Fruit fly (Drosophila melanogaster) whole organism, pupa: ENCODE results near the gene CG6707.
A peak's percentile ranks its signal among the peaks of the same experiment; 100 is the strongest.

ENCODE experiments used
- CG10348 ChIP-seq: fragments of 200-800 bp; sonication (Bioruptor generic); IDR thresholded peaks from 2 replicates; pipeline ENCODE4 v1.3.6; 2022; ENCODE audit warnings: missing biosample characterization, missing genetic modification characterization
- CG12605 ChIP-seq: fragments of 200-800 bp; sonication (Bioruptor generic); IDR thresholded peaks from 2 replicates; pipeline ENCODE4 v1.3.6; 2022; ENCODE audit warnings: missing biosample characterization, missing genetic modification characterization
- CG13204 ChIP-seq: fragments of 200-800 bp; sonication (Bioruptor generic); optimal IDR thresholded peaks from 2 replicates; lab custom pipeline; 2018; ENCODE audit warnings: missing biosample characterization, mild to moderate bottlenecking, missing genetic modification characterization, moderate library complexity
- CG14655 ChIP-seq: fragments of 200-800 bp; sonication (Bioruptor generic); optimal IDR thresholded peaks from 3 replicates; lab custom pipeline; 2017; ENCODE audit warnings: mild to moderate bottlenecking, missing biosample characterization, missing genetic modification reagents, missing genetic modification characterization
- CG15710 ChIP-seq: fragments of 200-800 bp; sonication (Bioruptor generic); optimal IDR thresholded peaks from 2 replicates; lab custom pipeline; 2018; ENCODE audit warnings: missing biosample characterization, mild to moderate bottlenecking, missing genetic modification characterization, moderate library complexity
- CG17806 ChIP-seq: fragments of 200-800 bp; sonication (Bioruptor generic); optimal IDR thresholded peaks from 2 replicates; lab custom pipeline; 2018; ENCODE audit warnings: missing biosample characterization, mild to moderate bottlenecking, missing genetic modification characterization, moderate library complexity
- CG32121 ChIP-seq: fragments of 200-800 bp; sonication (Bioruptor generic); IDR thresholded peaks from 2 replicates; pipeline ENCODE4 v1.3.6; 2022; ENCODE audit warnings: missing biosample characterization, missing genetic modification characterization
- CG34367 ChIP-seq: fragments of 200-800 bp; sonication (Bioruptor generic); optimal IDR thresholded peaks from 2 replicates; lab custom pipeline; 2018; ENCODE audit warnings: missing biosample characterization, mild to moderate bottlenecking, missing genetic modification characterization
- CG4496 ChIP-seq: fragments of 200-800 bp; sonication (Bioruptor generic); IDR thresholded peaks from 3 replicates; pipeline ENCODE4 v1.3.6; 2022; ENCODE audit warnings: missing biosample characterization, missing genetic modification characterization
- CG8159 ChIP-seq: fragments of 200-800 bp; sonication (Bioruptor generic); optimal IDR thresholded peaks from 3 replicates; lab custom pipeline; 2018; ENCODE audit warnings: missing biosample characterization, mild to moderate bottlenecking, missing genetic modification characterization, moderate library complexity
- CG8301 ChIP-seq: fragments of 200-800 bp; sonication (Bioruptor generic); optimal IDR thresholded peaks from 2 replicates; lab custom pipeline; 2018; ENCODE audit warnings: missing biosample characterization, mild to moderate bottlenecking, missing genetic modification characterization
- CG9948 ChIP-seq: fragments of 200-800 bp; sonication (Bioruptor generic); optimal IDR thresholded peaks from 2 replicates; lab custom pipeline; 2018; ENCODE audit warnings: missing biosample characterization, mild to moderate bottlenecking, missing genetic modification characterization, moderate library complexity
- D1 ChIP-seq: fragments of 200-800 bp; sonication (Bioruptor generic); optimal IDR thresholded peaks from 2 replicates; lab custom pipeline; 2018; ENCODE audit warnings: missing biosample characterization, mild to moderate bottlenecking, missing genetic modification characterization, moderate library complexity
- EcR ChIP-seq: fragments of 200-800 bp; sonication (Bioruptor generic); optimal IDR thresholded peaks from 3 replicates; lab custom pipeline; 2019; ENCODE audit warnings: missing biosample characterization, missing genetic modification characterization, mild to moderate bottlenecking, moderate library complexity, missing genetic modification reagents
- Ets98B ChIP-seq: fragments of 200-800 bp; sonication (Bioruptor generic); IDR thresholded peaks from 2 replicates; pipeline ENCODE4 v1.3.6; 2022; ENCODE audit warnings: missing biosample characterization, missing genetic modification characterization
- Pif1A ChIP-seq: fragments of 200-800 bp; sonication (Bioruptor generic); optimal IDR thresholded peaks from 3 replicates; lab custom pipeline; 2016; ENCODE audit warnings: missing biosample characterization, missing genetic modification characterization
- Pif1B ChIP-seq: fragments of 200-800 bp; sonication (Bioruptor generic); optimal IDR thresholded peaks from 3 replicates; lab custom pipeline; 2016; ENCODE audit warnings: missing biosample characterization, missing genetic modification characterization
- Snoo ChIP-seq: fragments of 200-800 bp; sonication (Bioruptor generic); optimal IDR thresholded peaks from 3 replicates; lab custom pipeline; 2017; ENCODE audit warnings: missing biosample characterization, mild to moderate bottlenecking, missing genetic modification characterization, inconsistent platforms
- fd96Ca ChIP-seq: fragments of 200-800 bp; sonication (Bioruptor generic); IDR thresholded peaks from 3 replicates; pipeline ENCODE4 v1.3.6; 2022; ENCODE audit warnings: missing biosample characterization, missing genetic modification characterization
- gl ChIP-seq: fragments of 200-800 bp; sonication (Bioruptor generic); optimal IDR thresholded peaks from 2 replicates; lab custom pipeline; 2018; ENCODE audit warnings: missing biosample characterization, mild to moderate bottlenecking, missing genetic modification characterization
- rn ChIP-seq: fragments of 200-800 bp; sonication (Bioruptor generic); IDR thresholded peaks from 2 replicates; pipeline ENCODE4 v1.3.6; 2022; ENCODE audit warnings: missing biosample characterization, missing genetic modification characterization

Gene CG6707

dm6 chr3L:9855784-9856426 lies 42.5 kb downstream of the CG6707 start:
- peak; percentile 85 for TF ChIP-seq CG34367 (tag; lab: Kevin White, UChicago)
- TF ChIP-seq fd96Ca (GFP tag; lab: Robert Waterston, UW), result peak; percentile 97
- TF ChIP-seq CG17806 (tag; lab: Kevin White, UChicago), result peak; percentile 95
- TF ChIP-seq CG8301 (tag; lab: Kevin White, UChicago), result peak; percentile 97
- TF ChIP-seq Pif1B (GFP tag; lab: Kevin White, UChicago), result peak; percentile 95
- TF ChIP-seq rn (GFP tag; lab: Robert Waterston, UW), result peak; percentile 92
- peak; percentile 91 for TF ChIP-seq gl (tag; lab: Kevin White, UChicago)
- peak; percentile 65 for TF ChIP-seq CG10348 (GFP tag; lab: Robert Waterston, UW)
- peak; percentile 90 for TF ChIP-seq Snoo (tag; lab: Kevin White, UChicago)
- peak; percentile 82 for TF ChIP-seq D1 (tag; lab: Kevin White, UChicago)
- TF ChIP-seq Ets98B (GFP tag; lab: Robert Waterston, UW), result peak; percentile 96
- peak; percentile 96 for TF ChIP-seq Pif1A (GFP tag; lab: Kevin White, UChicago)
- TF ChIP-seq CG14655 (GFP tag; lab: Kevin White, UChicago), result peak; percentile 96
- TF ChIP-seq CG4496, result peak; percentile 98
- TF ChIP-seq CG12605 (GFP tag; lab: Robert Waterston, UW), result peak; percentile 91
- TF ChIP-seq CG15710 (tag; lab: Kevin White, UChicago), result peak; percentile 89
- TF ChIP-seq CG32121, result peak; percentile 94
- TF ChIP-seq CG9948 (tag; lab: Kevin White, UChicago), result peak; percentile 92
- TF ChIP-seq CG13204, result peak; percentile 72
- TF ChIP-seq CG8159, result peak; percentile 96
- TF ChIP-seq EcR (GFP tag; lab: Kevin White, UChicago), result peak; percentile 19
- TF ChIP-seq, all 21 proteins: peak for 21

dm6 chr3L:9854583-9855519 lies 43.5 kb downstream of the CG6707 start, which contains the start of gene RasGAP1:
Gene RasGAP1 (minus strand): TSS chr3L:9855285.
- TF ChIP-seq CG9948 (tag; lab: Kevin White, UChicago), result no peak
- 0 out of 3 replicates have a peak, but pooled peaks have one; percentile 5 for TF ChIP-seq CG4496

dm6 chr3L:9853895-9854470 lies 44.4 kb downstream of the CG6707 start:
- TF ChIP-seq Ets98B (GFP tag; lab: Robert Waterston, UW) (peak; percentile 48), fd96Ca (GFP tag; lab: Robert Waterston, UW) (peak; percentile 69), CG34367 (tag; lab: Kevin White, UChicago) (no peak), CG17806 (tag; lab: Kevin White, UChicago) (no peak), CG9948 (tag; lab: Kevin White, UChicago) (no peak), CG8301 (tag; lab: Kevin White, UChicago) (no peak), CG14655 (GFP tag; lab: Kevin White, UChicago) (peak; percentile 8), EcR (GFP tag; lab: Kevin White, UChicago) (peak; percentile 56), Pif1B (GFP tag; lab: Kevin White, UChicago) (peak; percentile 34), CG10348 (GFP tag; lab: Robert Waterston, UW) (no peak), Snoo (tag; lab: Kevin White, UChicago) (no peak), Pif1A (GFP tag; lab: Kevin White, UChicago) (no peak), CG15710 (tag; lab: Kevin White, UChicago) (no peak), CG12605 (GFP tag; lab: Robert Waterston, UW) (peak; percentile 57; the same call in 1 of the 2 replicates), CG4496 (0 out of 3 replicates have a peak, but pooled peaks have one; percentile 25), CG32121 (peak; percentile 53), D1 (tag; lab: Kevin White, UChicago) (no peak), rn (GFP tag; lab: Robert Waterston, UW) (0 out of 2 replicates have a peak, but pooled peaks have one; percentile 4), CG13204 (no peak), CG8159 (no peak), gl (tag; lab: Kevin White, UChicago) (peak; percentile 10)

dm6 chr3L:9853140-9853746 lies 45.1 kb downstream of the CG6707 start:
- TF ChIP-seq Ets98B (GFP tag; lab: Robert Waterston, UW), result no peak
- TF ChIP-seq CG12605 (GFP tag; lab: Robert Waterston, UW), result 0 out of 2 replicates have a peak, but pooled peaks have one; percentile 14
- TF ChIP-seq Pif1A (GFP tag; lab: Kevin White, UChicago), result peak; percentile 5
- no peak for TF ChIP-seq D1 (tag; lab: Kevin White, UChicago)
- 0 out of 3 replicates have a peak, but pooled peaks have one; percentile 31 for TF ChIP-seq CG4496
- no peak for TF ChIP-seq CG32121
- no peak for TF ChIP-seq fd96Ca (GFP tag; lab: Robert Waterston, UW)
- peak; percentile 77 for TF ChIP-seq CG13204
- no peak for TF ChIP-seq CG10348 (GFP tag; lab: Robert Waterston, UW)
- peak; percentile 17 for TF ChIP-seq CG8159
- peak; percentile 62 for TF ChIP-seq CG15710 (tag; lab: Kevin White, UChicago)
- peak; percentile 61 for TF ChIP-seq CG34367 (tag; lab: Kevin White, UChicago)
- TF ChIP-seq CG14655 (GFP tag; lab: Kevin White, UChicago), result peak; percentile 28
- TF ChIP-seq CG17806 (tag; lab: Kevin White, UChicago), result no peak
- TF ChIP-seq CG9948 (tag; lab: Kevin White, UChicago), result no peak
- no peak for TF ChIP-seq Pif1B (GFP tag; lab: Kevin White, UChicago)
- no peak for TF ChIP-seq Snoo (tag; lab: Kevin White, UChicago)
- TF ChIP-seq gl (tag; lab: Kevin White, UChicago), result peak; percentile 25
